Worm (Caenorhabditis elegans) whole organism, L2 larva: Measurements from ENCODE around the gene srb-11.

Source experiments
- C34F6.9 ChIP-seq: fragments of 150-350 bp; optimal IDR thresholded peaks from 2 replicates; lab custom pipeline; 2014; ENCODE audit warnings: missing biosample characterization, missing genetic modification characterization
- F13H6.1 ChIP-seq: sonication (generic microtip); optimal IDR thresholded peaks from 2 replicates; lab custom pipeline; 2016; ENCODE audit warnings: missing genetic modification characterization, missing compliant biosample characterization
- R02D3.7 ChIP-seq: fragments of 150-350 bp; optimal IDR thresholded peaks from 2 replicates; lab custom pipeline; 2014; ENCODE audit warnings: missing biosample characterization, missing genetic modification characterization
- alr-1 ChIP-seq: fragments of 150-350 bp; optimal IDR thresholded peaks from 2 replicates; lab custom pipeline; 2014; ENCODE audit warnings: missing biosample characterization, missing genetic modification characterization
- aly-2 ChIP-seq: fragments of 150-350 bp; optimal IDR thresholded peaks from 2 replicates; lab custom pipeline; 2014; ENCODE audit warnings: missing biosample characterization, missing genetic modification characterization
- ama-1 ChIP-seq: fragments of 150-350 bp; optimal IDR thresholded peaks from 2 replicates; lab custom pipeline; 2018; ENCODE audit warnings: inconsistent platforms
- blmp-1 ChIP-seq: sonication (generic microtip); optimal IDR thresholded peaks from 2 replicates; lab custom pipeline; 2017; ENCODE audit warnings: missing genetic modification characterization, mild to moderate bottlenecking, missing compliant biosample characterization, antibody characterized with exemption, moderate library complexity; ENCODE audit not compliant: insufficient read depth
- ceh-16 ChIP-seq: fragments of 150-350 bp; optimal IDR thresholded peaks from 2 replicates; lab custom pipeline; 2014; ENCODE audit warnings: missing biosample characterization, missing genetic modification characterization
- ceh-82 ChIP-seq: fragments of 150-350 bp; optimal IDR thresholded peaks from 2 replicates; lab custom pipeline; 2014; ENCODE audit warnings: missing biosample characterization, missing genetic modification characterization
- egl-27 ChIP-seq: sonication (generic microtip); optimal IDR thresholded peaks from 3 replicates; lab custom pipeline; 2017; ENCODE audit warnings: missing biosample characterization, missing genetic modification reagents, missing genetic modification characterization
- elt-1 ChIP-seq: fragments of 150-350 bp; optimal IDR thresholded peaks from 2 replicates; lab custom pipeline; 2014; ENCODE audit warnings: missing biosample characterization, missing genetic modification characterization
- elt-3 ChIP-seq: sonication (generic microtip); optimal IDR thresholded peaks from 2 replicates; lab custom pipeline; 2017; ENCODE audit warnings: missing biosample characterization, missing genetic modification characterization
- fos-1 ChIP-seq: fragments of 150-350 bp; optimal IDR thresholded peaks from 2 replicates; lab custom pipeline; 2014; ENCODE audit warnings: missing biosample characterization, missing genetic modification characterization
- gmeb-1 ChIP-seq: fragments of 150-350 bp; optimal IDR thresholded peaks from 2 replicates; lab custom pipeline; 2014; ENCODE audit warnings: missing biosample characterization, missing genetic modification characterization
- lin-11 ChIP-seq: fragments of 150-350 bp; sonication (generic microtip); optimal IDR thresholded peaks from 2 replicates; lab custom pipeline; 2014; ENCODE audit warnings: missing biosample characterization, missing genetic modification characterization, inconsistent platforms, mixed read lengths
- lin-13 ChIP-seq: fragments of 150-350 bp; optimal IDR thresholded peaks from 2 replicates; lab custom pipeline; 2014; ENCODE audit warnings: missing biosample characterization, missing genetic modification reagents, missing genetic modification characterization
- lsy-2 ChIP-seq, 2 experiments: fragments of 150-350 bp in 1 of 2; sonication (generic microtip) in 1 of 2; optimal IDR thresholded peaks; 2 replicates each; lab custom pipeline; 2014 to 2017; ENCODE audit warnings: missing biosample characterization in 2 of 2, missing genetic modification characterization in 2 of 2
- mab-5 ChIP-seq: fragments of 150-350 bp; optimal IDR thresholded peaks from 2 replicates; lab custom pipeline; 2014; ENCODE audit warnings: missing biosample characterization, missing genetic modification characterization
- mbf-1 ChIP-seq: sonication (generic microtip); optimal IDR thresholded peaks from 2 replicates; lab custom pipeline; 2017; ENCODE audit warnings: missing biosample characterization, missing genetic modification characterization
- nhr-11 ChIP-seq: fragments of 150-350 bp; optimal IDR thresholded peaks from 2 replicates; lab custom pipeline; 2014; ENCODE audit warnings: missing biosample characterization, missing genetic modification characterization
- nhr-12 ChIP-seq: fragments of 150-350 bp; optimal IDR thresholded peaks from 2 replicates; lab custom pipeline; 2014; ENCODE audit warnings: missing biosample characterization, missing genetic modification characterization
- nhr-129 ChIP-seq: fragments of 150-350 bp; optimal IDR thresholded peaks from 2 replicates; lab custom pipeline; 2014; ENCODE audit warnings: missing biosample characterization, missing genetic modification characterization
- nhr-21 ChIP-seq: fragments of 150-350 bp; optimal IDR thresholded peaks from 2 replicates; lab custom pipeline; 2014; ENCODE audit warnings: missing biosample characterization, missing genetic modification characterization
- nhr-23 ChIP-seq: fragments of 150-350 bp; optimal IDR thresholded peaks from 2 replicates; lab custom pipeline; 2014; ENCODE audit warnings: missing biosample characterization, missing genetic modification reagents, missing genetic modification characterization
- nhr-237 ChIP-seq: fragments of 150-350 bp; optimal IDR thresholded peaks from 2 replicates; lab custom pipeline; 2014; ENCODE audit warnings: missing biosample characterization, missing genetic modification characterization
- nhr-6 ChIP-seq: fragments of 150-350 bp; optimal IDR thresholded peaks from 2 replicates; lab custom pipeline; 2014; ENCODE audit warnings: missing biosample characterization, missing genetic modification characterization
- nhr-77 ChIP-seq: fragments of 150-350 bp; optimal IDR thresholded peaks from 2 replicates; lab custom pipeline; 2014; ENCODE audit warnings: missing biosample characterization, missing genetic modification characterization
- peb-1 ChIP-seq: fragments of 150-350 bp; optimal IDR thresholded peaks from 2 replicates; lab custom pipeline; 2014; ENCODE audit warnings: missing biosample characterization, missing genetic modification characterization
- sma-9 ChIP-seq, 2 experiments: fragments of 150-350 bp in 1 of 2; sonication (generic microtip) in 1 of 2; optimal IDR thresholded peaks; 2 replicates each; lab custom pipeline; 2014 to 2016; ENCODE audit warnings: missing genetic modification characterization in 2 of 2, mild to moderate bottlenecking in 1 of 2, missing biosample characterization in 1 of 2, missing compliant biosample characterization in 1 of 2, missing genetic modification reagents in 1 of 2, moderate library complexity in 1 of 2
- unc-39 ChIP-seq: fragments of 150-350 bp; optimal IDR thresholded peaks from 2 replicates; lab custom pipeline; 2014; ENCODE audit warnings: missing biosample characterization, missing genetic modification characterization
- unc-62 ChIP-seq: fragments of 150-350 bp; optimal IDR thresholded peaks from 2 replicates; lab custom pipeline; 2014; ENCODE audit warnings: missing biosample characterization, missing genetic modification reagents, missing genetic modification characterization
- zag-1 ChIP-seq: fragments of 150-350 bp; optimal IDR thresholded peaks from 2 replicates; lab custom pipeline; 2014; ENCODE audit warnings: missing biosample characterization, missing genetic modification characterization
- ztf-1 ChIP-seq: fragments of 200-800 bp; sonication (Bioruptor generic); conservative IDR thresholded peaks from 2 replicates; pipeline ENCODE4 v1.3.6; 2022; ENCODE audit warnings: missing genetic modification characterization, missing compliant biosample characterization
- ztf-11 ChIP-seq: sonication (generic microtip); optimal IDR thresholded peaks from 2 replicates; lab custom pipeline; 2017; ENCODE audit warnings: missing biosample characterization, missing genetic modification characterization
- ztf-4 ChIP-seq: fragments of 150-350 bp; optimal IDR thresholded peaks from 2 replicates; lab custom pipeline; 2014; ENCODE audit warnings: missing biosample characterization, missing genetic modification characterization

The srb-11 gene

DNA sequence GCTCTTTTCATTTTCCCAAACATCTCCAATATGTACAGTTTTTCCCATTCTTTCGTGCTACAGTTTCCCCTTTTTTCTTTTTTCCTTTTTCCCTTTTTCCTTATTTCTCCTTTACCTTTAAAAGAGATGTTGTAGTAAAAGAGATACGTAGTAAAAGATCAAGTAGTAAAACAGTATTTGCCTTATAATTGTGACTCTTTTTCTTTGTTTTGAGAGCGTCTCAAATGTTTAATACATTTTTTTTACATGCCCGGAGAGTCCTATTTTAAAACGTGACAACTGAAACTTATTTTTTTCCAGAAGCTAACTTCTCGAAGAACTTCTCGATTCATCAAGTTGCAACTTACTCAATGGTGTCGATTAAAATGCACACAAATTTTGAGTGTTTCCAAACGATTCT, 15.1 kb upstream of the srb-11 start, which contains the start of gene F23F12.12:
F23F12.12 (plus strand) TSS at position 301 of the 400 bp plus-strand sequence.
- TF ChIP-seq ama-1 (lab: Kevin White, UChicago) (no peak), nhr-12 (no peak), zag-1 (tag; lab: Kevin White, UChicago) (no peak), R02D3.7 (no peak), aly-2 (no peak), blmp-1 (tag; lab: Kevin White, UChicago) (no peak), unc-39 (tag; lab: Kevin White, UChicago) (no peak), nhr-237 (tag; lab: Kevin White, UChicago) (no peak), ztf-1 (GFP tag; lab: Robert Waterston, UW) (no peak), ceh-16 (no peak), nhr-6 (tag; lab: Kevin White, UChicago) (no peak), gmeb-1 (tag; lab: Kevin White, UChicago) (no peak), elt-1 (tag; lab: Kevin White, UChicago) (no peak), elt-3 (tag; lab: Kevin White, UChicago) (no peak), ztf-11 (no peak)

DNA sequence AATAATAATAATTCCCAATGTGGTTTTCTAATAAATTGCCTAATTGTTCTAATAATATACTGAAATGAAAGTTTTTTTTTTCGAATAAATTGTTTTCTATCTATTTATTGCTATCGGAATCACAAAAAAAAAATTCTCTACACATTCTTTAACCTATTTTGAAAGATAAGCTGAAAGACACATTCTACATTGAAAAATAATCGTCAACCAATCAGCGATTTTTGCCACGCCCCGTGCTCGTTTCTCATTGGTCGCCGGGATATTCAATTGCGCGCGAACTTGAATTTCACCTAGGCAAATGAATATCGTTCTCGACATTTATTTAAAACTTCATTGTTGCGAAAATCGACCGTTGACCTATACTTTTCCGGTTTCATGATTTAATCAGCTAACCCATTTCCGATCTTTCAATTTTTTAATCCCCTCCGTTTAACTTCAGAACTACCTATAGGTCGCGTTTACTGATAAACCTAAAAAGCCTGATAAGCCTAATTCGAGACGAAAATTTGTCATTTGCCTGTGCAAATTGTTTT, 7.4 kb upstream of the srb-11 start, which contains the start of gene F23F12.3:
F23F12.3 (plus strand) TSS at position 483 of the 533 bp plus-strand sequence.
- no peak for TF ChIP-seq R02D3.7
- TF ChIP-seq mab-5 (tag; lab: Kevin White, UChicago) = no peak
- TF ChIP-seq fos-1 = peak; percentile 22

DNA sequence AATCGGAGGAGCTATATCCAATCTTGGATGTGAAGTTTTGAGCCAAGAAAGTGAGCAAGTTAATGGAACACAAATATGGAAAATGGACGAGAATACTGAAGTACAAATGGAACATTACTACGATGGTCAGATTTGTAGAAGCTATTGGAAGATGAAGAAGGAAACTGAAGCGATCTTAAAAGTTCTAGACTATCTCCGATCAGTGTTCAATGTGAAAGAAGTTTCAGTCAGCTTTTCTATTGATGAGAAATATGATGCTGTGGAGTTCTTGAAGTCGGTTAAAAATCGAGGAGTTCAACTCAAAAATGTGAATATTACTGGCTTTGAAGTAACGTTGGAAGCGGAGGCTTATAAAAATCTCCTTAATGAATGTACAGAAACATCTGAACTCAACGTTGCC, 6.4 kb upstream of the srb-11 start:
- TF ChIP-seq zag-1 (tag; lab: Kevin White, UChicago) (no peak), ceh-16 (no peak), blmp-1 (tag; lab: Kevin White, UChicago) (no peak), egl-27 (tag; lab: Kevin White, UChicago) (no peak), ztf-11 (no peak), nhr-23 (tag; lab: Kevin White, UChicago) (no peak), F13H6.1 (tag; lab: Kevin White, UChicago) (no peak), lin-13 (GFP tag; lab: Kevin White, UChicago) (no peak), lsy-2 (tag; optimal IDR thresholded peaks at IDR 0.05; lab: Kevin White, UChicago) (no peak), sma-9 (GFP tag; optimal IDR thresholded peaks at IDR 0.05; lab: Kevin White, UChicago) (no peak), sma-9 (tag; optimal IDR thresholded peaks at IDR 0.05; lab: Kevin White, UChicago) (no peak), mbf-1 (no peak), ztf-4 (no peak), nhr-129 (no peak), C34F6.9 (no peak), nhr-77 (no peak), nhr-21 (tag; lab: Kevin White, UChicago) (no peak), lin-11 (tag; lab: Kevin White, UChicago) (no peak)

DNA sequence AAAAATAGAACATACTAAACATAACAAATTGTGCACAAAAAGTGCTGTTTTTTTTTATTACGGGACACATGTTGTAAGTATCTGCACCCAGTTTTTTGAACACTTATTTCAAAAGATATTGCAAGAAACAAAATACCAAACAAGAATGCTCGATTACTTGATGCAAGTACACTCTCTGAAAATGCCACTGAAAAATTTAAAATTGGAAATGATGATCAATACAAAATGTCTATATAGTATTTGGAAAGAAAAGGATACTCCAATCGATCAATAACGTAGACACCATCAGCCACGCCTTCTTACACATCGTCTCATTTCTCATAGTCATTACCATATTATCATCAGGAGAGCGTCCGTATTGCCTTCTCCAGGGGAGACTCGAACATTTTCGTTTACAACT, 5.5 kb upstream of the srb-11 start, which contains the start of gene sdz-15:
sdz-15 (plus strand) TSS at position 301 of the 400 bp plus-strand sequence.
- no peak for TF ChIP-seq nhr-23 (tag; lab: Kevin White, UChicago)
- TF ChIP-seq ceh-82 (tag; lab: Kevin White, UChicago) = no peak
- no peak for TF ChIP-seq F13H6.1 (tag; lab: Kevin White, UChicago)
- no peak for TF ChIP-seq nhr-12
- no peak for TF ChIP-seq unc-62 (GFP tag; lab: Kevin White, UChicago)
- TF ChIP-seq ceh-16 = no peak
- TF ChIP-seq ztf-11 = no peak
- TF ChIP-seq egl-27 (tag; lab: Kevin White, UChicago) = no peak
- TF ChIP-seq ztf-4 = no peak
- no peak for TF ChIP-seq nhr-77
- TF ChIP-seq aly-2 = no peak
- TF ChIP-seq fos-1 = no peak
- TF ChIP-seq ztf-1 (GFP tag; lab: Robert Waterston, UW) = no peak
- TF ChIP-seq C34F6.9 = no peak
- TF ChIP-seq peb-1 (tag; lab: Kevin White, UChicago) = no peak
- no peak for TF ChIP-seq alr-1 (tag; lab: Kevin White, UChicago)
- no peak for TF ChIP-seq gmeb-1 (tag; lab: Kevin White, UChicago)
- no peak for TF ChIP-seq sma-9 (GFP tag; optimal IDR thresholded peaks at IDR 0.05; lab: Kevin White, UChicago)
- TF ChIP-seq sma-9 (tag; optimal IDR thresholded peaks at IDR 0.05; lab: Kevin White, UChicago) = no peak
- no peak for TF ChIP-seq nhr-11
